Worm (Caenorhabditis elegans) whole organism, midembryonic: Measurements from ENCODE around the gene mrps-2.

Source experiments
- T22C8.4 ChIP-seq: fragments of 200-800 bp; sonication (Bioruptor generic); IDR thresholded peaks from 2 replicates; pipeline ENCODE4 v1.3.6; 2022; ENCODE audit warnings: missing genetic modification characterization, missing compliant biosample characterization
- cog-1 ChIP-seq: sonication (generic microtip); optimal IDR thresholded peaks from 2 replicates; lab custom pipeline; 2016; ENCODE audit warnings: missing genetic modification characterization, missing compliant biosample characterization
- flt-1 ChIP-seq: fragments of 200-800 bp; sonication (Bioruptor generic); IDR thresholded peaks from 2 replicates; pipeline ENCODE4 v1.3.6; 2022; ENCODE audit warnings: missing genetic modification characterization, missing compliant biosample characterization
- klf-2 ChIP-seq: fragments of 200-800 bp; sonication (Bioruptor generic); conservative IDR thresholded peaks from 2 replicates; pipeline ENCODE4 v1.3.6; 2022; ENCODE audit warnings: missing genetic modification reagents, missing genetic modification characterization, missing compliant biosample characterization
- med-1 ChIP-seq: sonication (generic microtip); optimal IDR thresholded peaks from 2 replicates; lab custom pipeline; 2017; ENCODE audit warnings: missing genetic modification characterization, mild to moderate bottlenecking, missing compliant biosample characterization, antibody characterized with exemption, missing genetic modification reagents; ENCODE audit not compliant: insufficient read depth
- ref-1 ChIP-seq: fragments of 200-800 bp; sonication (Bioruptor generic); conservative IDR thresholded peaks from 2 replicates; pipeline ENCODE4 v1.3.6; 2022; ENCODE audit warnings: missing genetic modification reagents, missing genetic modification characterization, missing compliant biosample characterization
- ztf-23 ChIP-seq: fragments of 200-800 bp; sonication (Bioruptor generic); IDR thresholded peaks from 2 replicates; pipeline ENCODE4 v1.3.6; 2022; ENCODE audit warnings: missing genetic modification reagents, missing genetic modification characterization, missing compliant biosample characterization
- ztf-29 ChIP-seq: fragments of 200-800 bp; sonication (Bioruptor generic); IDR thresholded peaks from 2 replicates; pipeline ENCODE4 v1.3.6; 2022; ENCODE audit warnings: missing genetic modification reagents, missing genetic modification characterization, missing compliant biosample characterization

DNA sequence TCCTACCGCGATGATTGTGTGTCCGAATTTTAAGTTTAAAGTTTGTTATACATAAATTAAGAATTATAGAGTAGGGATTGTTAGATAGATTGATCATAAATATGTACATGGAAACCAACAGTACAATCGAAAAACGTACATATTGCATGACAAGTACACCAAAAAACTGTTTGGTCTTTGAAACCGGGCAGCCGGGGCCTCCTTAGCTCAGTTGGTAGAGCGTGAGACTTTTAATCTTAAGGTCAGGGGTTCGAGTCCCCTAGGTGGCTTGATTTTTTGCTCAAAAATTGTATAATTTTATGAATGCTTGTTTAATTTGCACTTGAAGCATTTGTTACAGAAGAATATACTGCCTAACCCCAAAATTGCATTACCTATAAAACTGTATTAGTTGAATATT lies 29.6 kb downstream of the mrps-2 start:
- no peak for TF ChIP-seq ztf-23 (GFP tag; lab: Robert Waterston, UW)
- no peak for TF ChIP-seq cog-1 (tag; lab: Kevin White, UChicago)
- TF ChIP-seq klf-2 (GFP tag; lab: Robert Waterston, UW): no peak
- no peak for TF ChIP-seq flt-1 (GFP tag; lab: Robert Waterston, UW)
- TF ChIP-seq med-1 (GFP tag; lab: Kevin White, UChicago): no peak
- no peak for TF ChIP-seq ref-1 (GFP tag; lab: Robert Waterston, UW)
- TF ChIP-seq T22C8.4 (GFP tag; lab: Robert Waterston, UW): no peak
- TF ChIP-seq ztf-29 (GFP tag; lab: Robert Waterston, UW): no peak
